Fruit fly (Drosophila melanogaster) Kc167 (cell line): ENCODE measurements around the gene Ubc7.

Experiments used
- insv ChIP-seq: fragments of >200 bp; optimal IDR thresholded peaks from 3 replicates; lab custom pipeline; 2018; ENCODE audit warnings: missing external identifiers
- psq ChIP-seq: fragments of >200 bp; optimal IDR thresholded peaks from 2 replicates; lab custom pipeline; 2017; ENCODE audit warnings: missing external identifiers
- ttk ChIP-seq: sonication (Bioruptor generic); optimal IDR thresholded peaks from 2 replicates; lab custom pipeline; 2017; ENCODE audit warnings: missing external identifiers

dm6 chrX:16575097-16575496, 18.4 kb upstream of the Ubc7 start:
- no peak for TF ChIP-seq psq (lab: Kevin White, UChicago)
- no peak for TF ChIP-seq insv (lab: Kevin White, UChicago)
- no peak for TF ChIP-seq ttk (lab: Kevin White, UChicago)
